Worm (Caenorhabditis elegans) whole organism, young adult: ENCODE data around the gene tbx-39.

Experiments
- B0035.1 ChIP-seq: sonication (generic microtip); optimal IDR thresholded peaks from 2 replicates; lab custom pipeline; 2016; ENCODE audit warnings: missing genetic modification characterization, mild to moderate bottlenecking, missing compliant biosample characterization, missing genotype, missing genetic modification reagents
- C06A6.2 ChIP-seq: fragments of 200-800 bp; sonication (Bioruptor generic); conservative IDR thresholded peaks from 2 replicates; pipeline ENCODE4 v1.3.6; 2022; ENCODE audit warnings: missing genetic modification characterization, missing compliant biosample characterization
- D2030.7 ChIP-seq: fragments of 200-800 bp; sonication (Bioruptor generic); IDR thresholded peaks from 2 replicates; pipeline ENCODE4 v1.3.6; 2022; ENCODE audit warnings: missing genetic modification reagents, missing genetic modification characterization, missing compliant biosample characterization
- F23B12.7 ChIP-seq: sonication (generic microtip); optimal IDR thresholded peaks from 2 replicates; lab custom pipeline; 2017; ENCODE audit warnings: missing genetic modification characterization, mild to moderate bottlenecking, missing compliant biosample characterization, antibody characterized with exemption, moderate library complexity; ENCODE audit not compliant: insufficient read depth
- F37B4.10 ChIP-seq: fragments of 200-800 bp; sonication (Bioruptor generic); IDR thresholded peaks from 2 replicates; pipeline ENCODE4 v1.3.6; 2022; ENCODE audit warnings: missing genetic modification characterization, missing compliant biosample characterization
- F39B2.1 ChIP-seq: fragments of 200-800 bp; sonication (Bioruptor generic); IDR thresholded peaks from 2 replicates; pipeline ENCODE4 v1.3.6; 2022; ENCODE audit warnings: missing genetic modification reagents, missing genetic modification characterization, missing compliant biosample characterization
- F49E8.2 ChIP-seq: sonication (generic microtip); optimal IDR thresholded peaks from 3 replicates; lab custom pipeline; 2017; ENCODE audit warnings: missing genetic modification characterization, mild to moderate bottlenecking, missing compliant biosample characterization, antibody characterized with exemption, moderate library complexity; ENCODE audit not compliant: insufficient read depth
- F52B5.7 ChIP-seq: sonication (generic microtip); optimal IDR thresholded peaks from 2 replicates; lab custom pipeline; 2016; ENCODE audit warnings: mild to moderate bottlenecking, missing genetic modification characterization, missing compliant biosample characterization
- F57A8.1 ChIP-seq: fragments of 200-800 bp; sonication (Bioruptor generic); optimal IDR thresholded peaks from 2 replicates; lab custom pipeline; 2018; ENCODE audit warnings: mild to moderate bottlenecking, missing genetic modification characterization, moderate library complexity, missing compliant biosample characterization
- K11D2.4 ChIP-seq: fragments of 200-800 bp; sonication (Bioruptor generic); IDR thresholded peaks from 2 replicates; pipeline ENCODE4 v1.3.6; 2022; ENCODE audit warnings: missing genetic modification reagents, missing genetic modification characterization, missing compliant biosample characterization
- K12H6.12 ChIP-seq: fragments of 200-800 bp; sonication (Bioruptor generic); optimal IDR thresholded peaks from 2 replicates; lab custom pipeline; 2018; ENCODE audit warnings: mild to moderate bottlenecking, missing genetic modification characterization, missing compliant biosample characterization
- T07F8.4 ChIP-seq: sonication (generic microtip); optimal IDR thresholded peaks from 2 replicates; lab custom pipeline; 2016; ENCODE audit warnings: mild to moderate bottlenecking, missing genetic modification characterization, moderate library complexity, missing compliant biosample characterization
- T26A5.8 ChIP-seq: sonication (generic microtip); optimal IDR thresholded peaks from 2 replicates; lab custom pipeline; 2016; ENCODE audit warnings: missing genetic modification characterization, missing compliant biosample characterization
- Y53F4B.3 ChIP-seq: fragments of 200-800 bp; sonication (Bioruptor generic); IDR thresholded peaks from 2 replicates; pipeline ENCODE4 v1.3.6; 2022; ENCODE audit warnings: missing genetic modification reagents, missing genetic modification characterization, missing compliant biosample characterization
- Y53G8AR.9 ChIP-seq: fragments of 200-800 bp; sonication (Bioruptor generic); conservative IDR thresholded peaks from 2 replicates; pipeline ENCODE4 v1.3.6; 2022; ENCODE audit warnings: missing genetic modification reagents, missing genetic modification characterization, missing compliant biosample characterization
- Y79H2A.3 ChIP-seq: fragments of 200-800 bp; sonication (Bioruptor generic); conservative IDR thresholded peaks from 2 replicates; pipeline ENCODE4 v1.3.6; 2022; ENCODE audit warnings: missing genetic modification reagents, missing genetic modification characterization, missing compliant biosample characterization
- Y95B8A.8 ChIP-seq: fragments of 200-800 bp; sonication (Bioruptor generic); IDR thresholded peaks from 2 replicates; pipeline ENCODE4 v1.3.6; 2022; ENCODE audit warnings: missing genetic modification reagents, missing genetic modification characterization, missing compliant biosample characterization
- ZK185.1 ChIP-seq: sonication (generic microtip); optimal IDR thresholded peaks from 2 replicates; lab custom pipeline; 2016; ENCODE audit warnings: mild to moderate bottlenecking, missing genetic modification characterization, missing compliant biosample characterization; ENCODE audit not compliant: poor library complexity, severe bottlenecking
- akir-1 ChIP-seq: fragments of 200-800 bp; sonication (Bioruptor generic); optimal IDR thresholded peaks from 2 replicates; lab custom pipeline; 2018; ENCODE audit warnings: mild to moderate bottlenecking, missing genetic modification characterization, moderate library complexity, missing compliant biosample characterization
- aptf-2 ChIP-seq: fragments of 200-800 bp; sonication (Bioruptor generic); conservative IDR thresholded peaks from 2 replicates; pipeline ENCODE4 v1.3.6; 2022; ENCODE audit warnings: missing genetic modification reagents, missing genetic modification characterization, missing compliant biosample characterization
- aptf-3 ChIP-seq: fragments of 200-800 bp; sonication (Bioruptor generic); IDR thresholded peaks from 2 replicates; pipeline ENCODE4 v1.3.6; 2022; ENCODE audit warnings: missing genetic modification characterization, missing compliant biosample characterization
- bed-2 ChIP-seq: fragments of 200-800 bp; sonication (Bioruptor generic); IDR thresholded peaks from 2 replicates; pipeline ENCODE4 v1.3.6; 2022; ENCODE audit warnings: missing genetic modification reagents, missing genetic modification characterization, missing compliant biosample characterization
- ceh-27 ChIP-seq: fragments of 200-800 bp; sonication (Bioruptor generic); optimal IDR thresholded peaks from 2 replicates; lab custom pipeline; 2018; ENCODE audit warnings: mild to moderate bottlenecking, missing genetic modification characterization, moderate library complexity, missing compliant biosample characterization
- ceh-40 ChIP-seq: fragments of 200-800 bp; sonication (Bioruptor generic); IDR thresholded peaks from 2 replicates; pipeline ENCODE4 v1.3.6; 2022; ENCODE audit warnings: missing genetic modification characterization, missing compliant biosample characterization
- dpff-1 ChIP-seq: sonication (generic microtip); optimal IDR thresholded peaks from 2 replicates; lab custom pipeline; 2017; ENCODE audit warnings: mild to moderate bottlenecking, missing genetic modification characterization, missing compliant biosample characterization
- egl-18 ChIP-seq: fragments of 200-800 bp; sonication (Bioruptor generic); IDR thresholded peaks from 2 replicates; pipeline ENCODE4 v1.3.6; 2022; ENCODE audit warnings: missing genetic modification reagents, missing genetic modification characterization, missing compliant biosample characterization
- ekl-4 ChIP-seq: fragments of 200-800 bp; sonication (Bioruptor generic); IDR thresholded peaks from 2 replicates; pipeline ENCODE4 v1.3.6; 2022; ENCODE audit warnings: missing genetic modification reagents, missing genetic modification characterization, missing compliant biosample characterization
- ets-4 ChIP-seq: fragments of 200-800 bp; sonication (Bioruptor generic); optimal IDR thresholded peaks from 2 replicates; lab custom pipeline; 2018; ENCODE audit warnings: mild to moderate bottlenecking, missing genetic modification characterization, missing compliant biosample characterization
- fkh-3 ChIP-seq: sonication (generic microtip); optimal IDR thresholded peaks from 2 replicates; lab custom pipeline; 2016; ENCODE audit warnings: mild to moderate bottlenecking, missing genetic modification characterization, missing compliant biosample characterization
- him-1 ChIP-seq: sonication (generic microtip); optimal IDR thresholded peaks from 2 replicates; lab custom pipeline; 2016; ENCODE audit warnings: missing genotype, missing genetic modification reagents, missing genetic modification characterization, missing compliant biosample characterization
- hlh-12 ChIP-seq: sonication (generic microtip); optimal IDR thresholded peaks from 2 replicates; lab custom pipeline; 2016; ENCODE audit warnings: missing genetic modification characterization, missing compliant biosample characterization
- hrde-1 ChIP-seq: sonication (generic microtip); optimal IDR thresholded peaks from 2 replicates; lab custom pipeline; 2016; ENCODE audit warnings: missing genetic modification characterization, mild to moderate bottlenecking, missing compliant biosample characterization, moderate library complexity, missing genotype, missing genetic modification reagents, borderline replicate concordance
- lag-1 ChIP-seq: fragments of 200-800 bp; sonication (Bioruptor generic); IDR thresholded peaks from 2 replicates; pipeline ENCODE4 v1.3.6; 2022; ENCODE audit warnings: missing genetic modification reagents, missing genetic modification characterization, missing compliant biosample characterization
- let-607 ChIP-seq, 2 experiments: fragments of 200-800 bp in 1 of 2; sonication (Bioruptor generic) in 1 of 2; sonication (generic microtip) in 1 of 2; optimal IDR thresholded peaks; 2 replicates each; lab custom pipeline; 2016 to 2018; ENCODE audit warnings: mild to moderate bottlenecking in 2 of 2, missing compliant biosample characterization in 2 of 2, missing genetic modification characterization in 2 of 2, moderate library complexity in 2 of 2, missing genotype in 1 of 2
- lir-1 ChIP-seq: fragments of 200-800 bp; sonication (Bioruptor generic); conservative IDR thresholded peaks from 2 replicates; pipeline ENCODE4 v1.3.6; 2022; ENCODE audit warnings: missing genetic modification reagents, missing genetic modification characterization, missing compliant biosample characterization
- lsy-27 ChIP-seq: sonication (generic microtip); optimal IDR thresholded peaks from 2 replicates; lab custom pipeline; 2017; ENCODE audit warnings: missing genetic modification characterization, mild to moderate bottlenecking, missing compliant biosample characterization, antibody characterized with exemption, missing genotype, borderline replicate concordance; ENCODE audit not compliant: insufficient read depth
- madf-6 ChIP-seq: fragments of 200-800 bp; sonication (Bioruptor generic); IDR thresholded peaks from 2 replicates; pipeline ENCODE4 v1.3.6; 2022; ENCODE audit warnings: missing genetic modification reagents, missing genetic modification characterization, missing compliant biosample characterization
- madf-8 ChIP-seq: fragments of 200-800 bp; sonication (Bioruptor generic); conservative IDR thresholded peaks from 2 replicates; pipeline ENCODE4 v1.3.6; 2022; ENCODE audit warnings: missing genetic modification reagents, missing genetic modification characterization, missing compliant biosample characterization
- mcd-1 ChIP-seq: fragments of 200-800 bp; sonication (Bioruptor generic); IDR thresholded peaks from 2 replicates; pipeline ENCODE4 v1.3.6; 2022; ENCODE audit warnings: missing genetic modification reagents, missing genetic modification characterization, missing compliant biosample characterization
- nhr-27 ChIP-seq: fragments of 200-800 bp; sonication (Bioruptor generic); optimal IDR thresholded peaks from 2 replicates; lab custom pipeline; 2018; ENCODE audit warnings: mild to moderate bottlenecking, missing genetic modification characterization, moderate library complexity, missing compliant biosample characterization
- nhr-90 ChIP-seq: sonication (generic microtip); optimal IDR thresholded peaks from 2 replicates; lab custom pipeline; 2016; ENCODE audit warnings: missing genotype, mild to moderate bottlenecking, missing genetic modification characterization, missing compliant biosample characterization
- pbrm-1 ChIP-seq: fragments of 200-800 bp; sonication (Bioruptor generic); IDR thresholded peaks from 2 replicates; pipeline ENCODE4 v1.3.6; 2022; ENCODE audit warnings: missing genetic modification reagents, missing genetic modification characterization, missing compliant biosample characterization
- repo-1 ChIP-seq: sonication (generic microtip); optimal IDR thresholded peaks from 2 replicates; lab custom pipeline; 2017; ENCODE audit warnings: mild to moderate bottlenecking, missing genetic modification characterization, missing compliant biosample characterization
- snpc-3.4 ChIP-seq: sonication (generic microtip); optimal IDR thresholded peaks from 2 replicates; lab custom pipeline; 2017; ENCODE audit warnings: missing genetic modification characterization, mild to moderate bottlenecking, missing compliant biosample characterization, antibody characterized with exemption, moderate library complexity, missing genotype, missing genetic modification reagents
- sptf-2 ChIP-seq: fragments of 200-800 bp; sonication (Bioruptor generic); optimal IDR thresholded peaks from 2 replicates; lab custom pipeline; 2018; ENCODE audit warnings: mild to moderate bottlenecking, missing genetic modification characterization, missing compliant biosample characterization
- ztf-18 ChIP-seq: sonication (generic microtip); optimal IDR thresholded peaks from 2 replicates; lab custom pipeline; 2016; ENCODE audit warnings: missing genotype, mild to moderate bottlenecking, missing genetic modification characterization, missing compliant biosample characterization
- ztf-25 ChIP-seq: fragments of 200-800 bp; sonication (Bioruptor generic); IDR thresholded peaks from 2 replicates; pipeline ENCODE4 v1.3.6; 2022; ENCODE audit warnings: missing genetic modification reagents, missing genetic modification characterization, missing compliant biosample characterization
- ztf-28 ChIP-seq: fragments of 200-800 bp; sonication (Bioruptor generic); IDR thresholded peaks from 2 replicates; pipeline ENCODE4 v1.3.6; 2022; ENCODE audit warnings: missing genetic modification reagents, missing genetic modification characterization, missing compliant biosample characterization

Gene tbx-39

DNA sequence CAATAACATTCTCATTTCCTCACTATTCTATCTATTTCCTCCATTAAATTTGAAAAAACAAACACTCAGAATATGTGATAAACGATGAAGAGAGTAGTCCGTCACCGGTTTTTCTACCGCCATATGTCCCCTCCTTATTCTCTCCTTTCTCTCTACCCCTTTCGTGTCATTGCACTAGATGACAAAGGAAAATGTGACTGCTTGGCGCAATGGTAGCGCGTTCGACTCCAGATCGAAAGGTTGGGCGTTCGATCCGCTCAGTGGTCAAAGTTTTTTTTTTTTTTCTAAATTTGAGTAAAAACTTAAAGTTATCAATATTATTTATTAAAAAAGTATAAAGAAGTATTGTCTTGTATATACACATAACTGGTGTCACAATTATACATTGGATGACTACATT lies 34.2 kb upstream of the tbx-39 start (continued):
- TF ChIP-seq mcd-1 (no peak; the same call in 1 of the 2 replicates), ztf-18 (tag; lab: Kevin White, UChicago) (peak; percentile 76), dpff-1 (no peak), fkh-3 (tag; lab: Kevin White, UChicago) (no peak), ztf-28 (no peak), Y95B8A.8 (GFP tag; lab: Robert Waterston, UW) (no peak), Y53G8AR.9 (no peak), aptf-2 (no peak), F52B5.7 (tag; lab: Kevin White, UChicago) (no peak), snpc-3.4 (tag; lab: Kevin White, UChicago) (peak; percentile 35), ZK185.1 (peak; percentile 63), him-1 (tag; lab: Kevin White, UChicago) (peak; percentile 61), egl-18 (no peak), akir-1 (no peak), bed-2 (GFP tag; lab: Robert Waterston, UW) (no peak), ceh-40 (GFP tag; lab: Robert Waterston, UW) (no peak), C06A6.2 (no peak), hlh-12 (no peak), ztf-25 (peak; percentile 76; the same call in 1 of the 2 replicates), let-607 (tag; optimal IDR thresholded peaks at IDR 0.05; lab: Kevin White, UChicago) (peak in 1 of 2 experiments; percentile 1), Y53F4B.3 (GFP tag; lab: Robert Waterston, UW) (0 out of 2 replicates have a peak, but pooled peaks have one; percentile 11), D2030.7 (GFP tag; lab: Robert Waterston, UW) (peak; percentile 40; the same call in 1 of the 2 replicates), F39B2.1 (GFP tag; lab: Robert Waterston, UW) (no peak), aptf-3 (GFP tag; lab: Robert Waterston, UW) (no peak), T07F8.4 (peak; percentile 34), nhr-90 (tag; lab: Kevin White, UChicago) (no peak), ceh-27 (GFP tag; lab: Kevin White, UChicago) (no peak), nhr-27 (tag; lab: Kevin White, UChicago) (no peak), F23B12.7 (tag; lab: Kevin White, UChicago) (peak; percentile 78), lir-1 (GFP tag; lab: Robert Waterston, UW) (0 out of 2 replicates have a peak, but pooled peaks have one; percentile 12), T26A5.8 (tag; lab: Kevin White, UChicago) (no peak), ekl-4 (GFP tag; lab: Robert Waterston, UW) (no peak), madf-8 (no peak), Y79H2A.3 (GFP tag; lab: Robert Waterston, UW) (no peak), pbrm-1 (GFP tag; lab: Robert Waterston, UW) (peak; percentile 59; the same call in 1 of the 2 replicates), repo-1 (tag; lab: Kevin White, UChicago) (no peak), sptf-2 (GFP tag; lab: Kevin White, UChicago) (no peak), F57A8.1 (no peak), F37B4.10 (no peak), madf-6 (no peak), ets-4 (GFP tag; lab: Kevin White, UChicago) (no peak), K12H6.12 (tag; lab: Kevin White, UChicago) (no peak), lsy-27 (peak; percentile 42), hrde-1 (no peak), F49E8.2 (peak; percentile 8), lag-1 (GFP tag; lab: Robert Waterston, UW) (no peak), B0035.1 (tag; lab: Kevin White, UChicago) (no peak), K11D2.4 (no peak)
